Worm (Caenorhabditis elegans): ENCODE measurements around the gene kin-29.

DNA sequence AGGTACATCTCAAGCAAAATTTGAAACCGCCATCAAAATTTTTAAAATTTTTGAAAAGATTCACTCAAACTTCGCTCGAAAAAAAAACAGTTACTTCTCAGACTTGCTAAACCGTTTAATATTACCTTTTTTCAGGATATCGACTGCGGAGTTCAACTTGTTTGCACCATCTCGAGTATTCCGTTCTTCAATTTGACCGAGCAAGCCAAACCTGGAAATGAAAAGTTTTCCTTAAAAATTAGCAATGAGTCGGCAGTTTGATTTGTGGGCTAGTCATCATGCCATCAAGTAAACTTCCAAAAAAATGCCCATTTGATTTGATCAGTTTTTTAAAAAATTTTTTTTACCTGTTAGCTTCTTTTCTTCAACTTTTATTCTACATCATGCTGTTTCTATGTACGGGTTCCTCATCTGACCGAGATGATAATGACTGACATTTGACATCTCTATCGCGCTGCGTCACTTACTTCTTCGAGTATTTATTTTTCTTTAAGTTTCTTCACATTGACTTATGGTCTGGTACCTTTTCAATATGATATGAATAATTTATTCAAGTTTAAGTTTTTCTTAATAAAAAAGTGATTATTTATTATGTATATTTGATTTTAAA lies 37.9 kb upstream of the kin-29 start:
- TF ChIP-seq unc-55 (GFP tag; optimal IDR thresholded peaks at IDR 0.05) (no peak), C08G9.2 (tag; optimal IDR thresholded peaks at IDR 0.05) (no peak), ama-1 (optimal IDR thresholded peaks at IDR 0.05) (no peak)
